Fruit fly (Drosophila melanogaster) whole organism, prepupa: ENCODE data around the gene CG13901.

Experiments used
- Ets21C ChIP-seq: fragments of 200-800 bp; sonication (Bioruptor generic); optimal IDR thresholded peaks from 3 replicates; lab custom pipeline; 2016; ENCODE audit warnings: missing biosample characterization, missing genetic modification characterization
- spab ChIP-seq: fragments of 200-800 bp; sonication (Bioruptor generic); optimal IDR thresholded peaks from 2 replicates; lab custom pipeline; 2017; ENCODE audit warnings: missing biosample characterization, mild to moderate bottlenecking, missing genetic modification characterization, missing genetic modification reagents

DNA sequence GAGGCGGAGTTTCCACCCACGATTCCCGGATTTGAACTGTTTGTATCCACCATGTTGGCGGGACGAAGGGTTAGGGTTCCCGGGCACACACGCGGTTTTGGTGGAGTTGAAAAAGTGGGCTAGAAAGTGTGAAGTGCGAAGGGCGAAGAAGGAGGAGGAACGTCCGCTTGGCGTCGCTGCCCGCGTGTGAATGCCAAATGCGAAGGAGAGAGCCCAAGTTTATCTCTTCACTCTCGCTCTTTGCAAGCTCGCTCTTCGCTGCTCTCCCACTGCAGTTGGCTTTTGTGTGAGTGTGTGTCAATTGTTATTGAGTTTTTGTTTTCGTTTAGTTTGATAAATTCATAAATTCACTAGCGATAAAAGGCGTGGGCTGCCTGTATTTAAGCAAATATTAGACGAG lies 43.2 kb upstream of the CG13901 start:
- TF ChIP-seq Ets21C (GFP tag; lab: Kevin White, UChicago) (no peak), spab (GFP tag; lab: Kevin White, UChicago) (no peak)
